Worm (Caenorhabditis elegans) whole organism, L2 larva: ENCODE measurements around the gene C27C12.3.

ENCODE experiments used
- C34F6.9 ChIP-seq: fragments of 150-350 bp; optimal IDR thresholded peaks from 2 replicates; lab custom pipeline; 2014; ENCODE audit warnings: missing biosample characterization, missing genetic modification characterization
- R02D3.7 ChIP-seq: fragments of 150-350 bp; optimal IDR thresholded peaks from 2 replicates; lab custom pipeline; 2014; ENCODE audit warnings: missing biosample characterization, missing genetic modification characterization
- Y55F3AM.14 ChIP-seq: fragments of 200-800 bp; sonication (Bioruptor generic); optimal IDR thresholded peaks from 2 replicates; lab custom pipeline; 2018; ENCODE audit warnings: mild to moderate bottlenecking, missing genetic modification characterization, missing compliant biosample characterization
- ZK546.5 ChIP-seq: sonication (generic microtip); optimal IDR thresholded peaks from 2 replicates; lab custom pipeline; 2017; ENCODE audit warnings: missing biosample characterization, missing genetic modification characterization
- alr-1 ChIP-seq: fragments of 150-350 bp; optimal IDR thresholded peaks from 2 replicates; lab custom pipeline; 2014; ENCODE audit warnings: missing biosample characterization, missing genetic modification characterization
- aly-2 ChIP-seq: fragments of 150-350 bp; optimal IDR thresholded peaks from 2 replicates; lab custom pipeline; 2014; ENCODE audit warnings: missing biosample characterization, missing genetic modification characterization
- ama-1 ChIP-seq: fragments of 150-350 bp; optimal IDR thresholded peaks from 2 replicates; lab custom pipeline; 2018; ENCODE audit warnings: inconsistent platforms
- ceh-16 ChIP-seq: fragments of 150-350 bp; optimal IDR thresholded peaks from 2 replicates; lab custom pipeline; 2014; ENCODE audit warnings: missing biosample characterization, missing genetic modification characterization
- ceh-82 ChIP-seq: fragments of 150-350 bp; optimal IDR thresholded peaks from 2 replicates; lab custom pipeline; 2014; ENCODE audit warnings: missing biosample characterization, missing genetic modification characterization
- crh-2 ChIP-seq: sonication (generic microtip); optimal IDR thresholded peaks from 2 replicates; lab custom pipeline; 2017; ENCODE audit warnings: missing biosample characterization, missing genetic modification characterization
- dmd-4 ChIP-seq: sonication (generic microtip); optimal IDR thresholded peaks from 2 replicates; lab custom pipeline; 2017; ENCODE audit warnings: missing biosample characterization, missing genetic modification characterization
- egl-27 ChIP-seq: sonication (generic microtip); optimal IDR thresholded peaks from 3 replicates; lab custom pipeline; 2017; ENCODE audit warnings: missing biosample characterization, missing genetic modification reagents, missing genetic modification characterization
- elt-1 ChIP-seq: fragments of 150-350 bp; optimal IDR thresholded peaks from 2 replicates; lab custom pipeline; 2014; ENCODE audit warnings: missing biosample characterization, missing genetic modification characterization
- elt-3 ChIP-seq: sonication (generic microtip); optimal IDR thresholded peaks from 2 replicates; lab custom pipeline; 2017; ENCODE audit warnings: missing biosample characterization, missing genetic modification characterization
- gmeb-1 ChIP-seq: fragments of 150-350 bp; optimal IDR thresholded peaks from 2 replicates; lab custom pipeline; 2014; ENCODE audit warnings: missing biosample characterization, missing genetic modification characterization
- lin-11 ChIP-seq: fragments of 150-350 bp; sonication (generic microtip); optimal IDR thresholded peaks from 2 replicates; lab custom pipeline; 2014; ENCODE audit warnings: missing biosample characterization, missing genetic modification characterization, inconsistent platforms, mixed read lengths
- lin-13 ChIP-seq: fragments of 150-350 bp; optimal IDR thresholded peaks from 2 replicates; lab custom pipeline; 2014; ENCODE audit warnings: missing biosample characterization, missing genetic modification reagents, missing genetic modification characterization
- lin-39 ChIP-seq: fragments of 150-350 bp; optimal IDR thresholded peaks from 2 replicates; lab custom pipeline; 2014; ENCODE audit warnings: missing biosample characterization, missing genetic modification reagents, missing genetic modification characterization
- lsy-2 ChIP-seq, 2 experiments: fragments of 150-350 bp in 1 of 2; sonication (generic microtip) in 1 of 2; optimal IDR thresholded peaks; 2 replicates each; lab custom pipeline; 2014 to 2017; ENCODE audit warnings: missing biosample characterization in 2 of 2, missing genetic modification characterization in 2 of 2
- mab-5 ChIP-seq: fragments of 150-350 bp; optimal IDR thresholded peaks from 2 replicates; lab custom pipeline; 2014; ENCODE audit warnings: missing biosample characterization, missing genetic modification characterization
- nhr-129 ChIP-seq: fragments of 150-350 bp; optimal IDR thresholded peaks from 2 replicates; lab custom pipeline; 2014; ENCODE audit warnings: missing biosample characterization, missing genetic modification characterization
- nhr-21 ChIP-seq: fragments of 150-350 bp; optimal IDR thresholded peaks from 2 replicates; lab custom pipeline; 2014; ENCODE audit warnings: missing biosample characterization, missing genetic modification characterization
- nhr-23 ChIP-seq: fragments of 150-350 bp; optimal IDR thresholded peaks from 2 replicates; lab custom pipeline; 2014; ENCODE audit warnings: missing biosample characterization, missing genetic modification reagents, missing genetic modification characterization
- nhr-237 ChIP-seq: fragments of 150-350 bp; optimal IDR thresholded peaks from 2 replicates; lab custom pipeline; 2014; ENCODE audit warnings: missing biosample characterization, missing genetic modification characterization
- nhr-25 ChIP-seq: fragments of 150-350 bp; sonication (generic microtip); optimal IDR thresholded peaks from 3 replicates; lab custom pipeline; 2014; ENCODE audit warnings: missing biosample characterization, missing genetic modification characterization
- nhr-6 ChIP-seq: fragments of 150-350 bp; optimal IDR thresholded peaks from 2 replicates; lab custom pipeline; 2014; ENCODE audit warnings: missing biosample characterization, missing genetic modification characterization
- nhr-77 ChIP-seq: fragments of 150-350 bp; optimal IDR thresholded peaks from 2 replicates; lab custom pipeline; 2014; ENCODE audit warnings: missing biosample characterization, missing genetic modification characterization
- peb-1 ChIP-seq: fragments of 150-350 bp; optimal IDR thresholded peaks from 2 replicates; lab custom pipeline; 2014; ENCODE audit warnings: missing biosample characterization, missing genetic modification characterization
- sem-4 ChIP-seq: fragments of 150-350 bp; optimal IDR thresholded peaks from 2 replicates; lab custom pipeline; 2014; ENCODE audit warnings: missing biosample characterization, missing genetic modification reagents, missing genetic modification characterization
- skn-1 ChIP-seq: sonication (generic microtip); optimal IDR thresholded peaks from 2 replicates; lab custom pipeline; 2017; ENCODE audit warnings: missing biosample characterization, missing genetic modification characterization
- sma-3 ChIP-seq: sonication (generic microtip); optimal IDR thresholded peaks from 2 replicates; lab custom pipeline; 2016; ENCODE audit warnings: missing genetic modification reagents, missing genetic modification characterization, missing compliant biosample characterization
- snpc-4 ChIP-seq: fragments of 150-350 bp; optimal IDR thresholded peaks from 2 replicates; lab custom pipeline; 2014; ENCODE audit warnings: missing biosample characterization, missing genetic modification characterization
- unc-39 ChIP-seq: fragments of 150-350 bp; optimal IDR thresholded peaks from 2 replicates; lab custom pipeline; 2014; ENCODE audit warnings: missing biosample characterization, missing genetic modification characterization
- unc-55 ChIP-seq: fragments of 150-350 bp; sonication (generic microtip); optimal IDR thresholded peaks from 3 replicates; lab custom pipeline; 2014; ENCODE audit warnings: missing biosample characterization, missing genetic modification reagents, missing genetic modification characterization
- unc-62 ChIP-seq: fragments of 150-350 bp; optimal IDR thresholded peaks from 2 replicates; lab custom pipeline; 2014; ENCODE audit warnings: missing biosample characterization, missing genetic modification reagents, missing genetic modification characterization
- zag-1 ChIP-seq: fragments of 150-350 bp; optimal IDR thresholded peaks from 2 replicates; lab custom pipeline; 2014; ENCODE audit warnings: missing biosample characterization, missing genetic modification characterization
- ztf-11 ChIP-seq: sonication (generic microtip); optimal IDR thresholded peaks from 2 replicates; lab custom pipeline; 2017; ENCODE audit warnings: missing biosample characterization, missing genetic modification characterization

The C27C12.3 gene

ce11 chrX:14865744-14866143 is at the start of gene C27C12.3:
Gene C27C12.3, minus strand, starts transcription at chrX:14865844.
- TF ChIP-seq lin-39 (tag; lab: Kevin White, UChicago), result no peak
- TF ChIP-seq ceh-16 (tag; lab: Kevin White, UChicago), result no peak
- TF ChIP-seq nhr-23, result no peak
- no peak for TF ChIP-seq peb-1 (tag; lab: Kevin White, UChicago)
- TF ChIP-seq sem-4 (tag; lab: Kevin White, UChicago), result no peak
- no peak for TF ChIP-seq nhr-129
- TF ChIP-seq, all 48 proteins: peak for 0

ce11 chrX:14910689-14911088 is 45.0 kb upstream of the C27C12.3 start:
- TF ChIP-seq lin-39 (tag; lab: Kevin White, UChicago) (no peak), unc-55 (GFP tag; lab: Kevin White, UChicago) (no peak), ztf-11 (no peak), nhr-237 (tag; lab: Kevin White, UChicago) (no peak), alr-1 (tag; lab: Kevin White, UChicago) (no peak), lin-13 (GFP tag; lab: Kevin White, UChicago) (no peak), nhr-129 (no peak), unc-39 (tag; lab: Kevin White, UChicago) (no peak), sma-3 (no peak), unc-62 (no peak), elt-3 (tag; lab: Kevin White, UChicago) (no peak), nhr-25 (tag; lab: Kevin White, UChicago) (no peak), lsy-2 (tag; optimal IDR thresholded peaks at IDR 0.05; lab: Kevin White, UChicago) (no peak), nhr-77 (no peak), snpc-4 (tag; lab: Kevin White, UChicago) (no peak), aly-2 (no peak), lin-11 (no peak), elt-1 (tag; lab: Kevin White, UChicago) (no peak)

ce11 chrX:14907257-14907801 is 41.7 kb upstream of the C27C12.3 start:
- no peak for TF ChIP-seq elt-1 (tag; lab: Kevin White, UChicago)
- no peak for TF ChIP-seq ZK546.5
- TF ChIP-seq alr-1 (tag; lab: Kevin White, UChicago), result no peak
- TF ChIP-seq gmeb-1 (tag; lab: Kevin White, UChicago), result no peak
- TF ChIP-seq unc-62, result no peak
- no peak for TF ChIP-seq ama-1 (lab: Kevin White, UChicago)
- TF ChIP-seq mab-5, result no peak
- TF ChIP-seq nhr-237 (tag; lab: Kevin White, UChicago), result no peak
- TF ChIP-seq lin-39 (tag; lab: Kevin White, UChicago), result no peak
- no peak for TF ChIP-seq dmd-4
- no peak for TF ChIP-seq sem-4 (tag; lab: Kevin White, UChicago)
- TF ChIP-seq nhr-6 (tag; lab: Kevin White, UChicago), result no peak
- no peak for TF ChIP-seq crh-2 (tag; lab: Kevin White, UChicago)
- TF ChIP-seq R02D3.7 (tag; lab: Kevin White, UChicago), result no peak
- no peak for TF ChIP-seq elt-3 (tag; lab: Kevin White, UChicago)
- TF ChIP-seq nhr-25 (tag; lab: Kevin White, UChicago), result no peak
- no peak for TF ChIP-seq aly-2
- TF ChIP-seq zag-1 (tag; lab: Kevin White, UChicago), result no peak
- TF ChIP-seq sma-3, result no peak

ce11 chrX:14905161-14905560 is 39.5 kb upstream of the C27C12.3 start, which contains the start of gene hex-5:
Gene hex-5, minus strand, starts transcription at chrX:14905261.
- TF ChIP-seq skn-1 (tag; lab: Kevin White, UChicago) (no peak), gmeb-1 (tag; lab: Kevin White, UChicago) (no peak), ceh-82 (tag; lab: Kevin White, UChicago) (no peak), nhr-237 (tag; lab: Kevin White, UChicago) (no peak), snpc-4 (tag; lab: Kevin White, UChicago) (no peak), nhr-23 (no peak), nhr-6 (tag; lab: Kevin White, UChicago) (no peak), Y55F3AM.14 (GFP tag; lab: Kevin White, UChicago) (no peak), C34F6.9 (tag; lab: Kevin White, UChicago) (no peak), egl-27 (tag; lab: Kevin White, UChicago) (no peak), crh-2 (tag; lab: Kevin White, UChicago) (no peak), nhr-21 (tag; lab: Kevin White, UChicago) (no peak), alr-1 (tag; lab: Kevin White, UChicago) (no peak), ZK546.5 (no peak), sma-3 (no peak), lin-11 (no peak), ztf-11 (no peak), nhr-129 (no peak), R02D3.7 (tag; lab: Kevin White, UChicago) (no peak)
- TF ChIP-seq, all 48 proteins: peak for 0
